Worm (Caenorhabditis elegans): ENCODE measurements around the gene srt-59.

srt-59 gene

ce11 chrIV:615244-615643, 13.7 kb upstream of the srt-59 start, which contains the start of gene C18H7.1:
Gene C18H7.1 (plus strand): TSS chrIV:615544.
- TF ChIP-seq Y56A3A.18 (GFP tag; IDR thresholded peaks at IDR 0.05) (no peak), dpl-1 (GFP tag; optimal IDR thresholded peaks at IDR 0.05) (no peak), nfya-2 (GFP tag; IDR thresholded peaks at IDR 0.05) (no peak), egl-18 (GFP tag; IDR thresholded peaks at IDR 0.05) (no peak), hlh-12 (tag; optimal IDR thresholded peaks at IDR 0.05) (no peak), B0261.1 (tag; optimal IDR thresholded peaks at IDR 0.05) (no peak), tbp1 (GFP tag; optimal IDR thresholded peaks at IDR 0.05) (no peak), F57A8.1 (GFP tag; optimal IDR thresholded peaks at IDR 0.05) (no peak), fkh-3 (tag; optimal IDR thresholded peaks at IDR 0.05) (no peak), B0035.1 (tag; optimal IDR thresholded peaks at IDR 0.05) (no peak), atf-7 (tag; optimal IDR thresholded peaks at IDR 0.05) (no peak), Y53G8AR.9 (GFP tag; conservative IDR thresholded peaks at IDR 0.05) (no peak), lin-54 (GFP tag; optimal IDR thresholded peaks at IDR 0.05) (no peak), ztf-6 (GFP tag; IDR thresholded peaks at IDR 0.05) (no peak), ceh-58 (GFP tag; IDR thresholded peaks at IDR 0.05) (no peak), ztf-26 (tag; optimal IDR thresholded peaks at IDR 0.05) (no peak)

ce11 chrIV:613155-613554, 11.7 kb upstream of the srt-59 start:
- TF ChIP-seq ztf-18 (tag; optimal IDR thresholded peaks at IDR 0.05) (no peak), nhr-179 (tag; optimal IDR thresholded peaks at IDR 0.05) (no peak), ztf-6 (GFP tag; IDR thresholded peaks at IDR 0.05) (no peak), ceh-79 (tag; optimal IDR thresholded peaks at IDR 0.05) (no peak), B0336.3 (GFP tag; IDR thresholded peaks at IDR 0.05) (no peak), nfya-2 (GFP tag; IDR thresholded peaks at IDR 0.05) (no peak), snpc-3.4 (tag; optimal IDR thresholded peaks at IDR 0.05) (no peak)

- TF ChIP-seq pha-4 (tag; optimal IDR thresholded peaks at IDR 0.05) (no peak), mcd-1 (GFP tag; IDR thresholded peaks at IDR 0.05) (no peak), T26A5.8 (tag; optimal IDR thresholded peaks at IDR 0.05) (no peak), mel-28 (tag; optimal IDR thresholded peaks at IDR 0.05; ENCODE audit: borderline replicate concordance) (no peak), lin-40 (tag; optimal IDR thresholded peaks at IDR 0.05) (no peak), nfya-1 (tag; optimal IDR thresholded peaks at IDR 0.05; ENCODE audit: borderline replicate concordance, insufficient read depth) (no peak), nfyb-1 (GFP tag; IDR thresholded peaks at IDR 0.05) (no peak), rec-8 (tag; optimal IDR thresholded peaks at IDR 0.05) (no peak), F55B11.4 (tag; optimal IDR thresholded peaks at IDR 0.05; ENCODE audit: borderline replicate concordance, insufficient read depth) (no peak), ceh-79 (tag; optimal IDR thresholded peaks at IDR 0.05) (no peak), xnd-1 (tag; optimal IDR thresholded peaks at IDR 0.05) (no peak), somi-1 (GFP tag; optimal IDR thresholded peaks at IDR 0.05) (no peak), madf-8 (GFP tag; conservative IDR thresholded peaks at IDR 0.05) (no peak), F39B2.1 (GFP tag; IDR thresholded peaks at IDR 0.05) (no peak), hsf-1 (GFP tag; IDR thresholded peaks at IDR 0.05) (no peak), gei-17 (GFP tag; optimal IDR thresholded peaks at IDR 0.05) (no peak), ztf-25 (GFP tag; IDR thresholded peaks at IDR 0.05) (no peak)
These were observed 6.1 kb upstream of the srt-59 start for ce11 chrIV:607628-608027.
